Fruit fly (Drosophila melanogaster) Kc167 (cell line): Measurements from ENCODE around the gene bon.

Experiments used
- Sin3A ChIP-seq: fragments of >200 bp; optimal IDR thresholded peaks from 2 replicates; lab custom pipeline; 2018; ENCODE audit warnings: missing external identifiers
- h ChIP-seq: fragments of >200 bp; optimal IDR thresholded peaks from 3 replicates; lab custom pipeline; 2018; ENCODE audit warnings: missing external identifiers
- psq ChIP-seq: fragments of >200 bp; optimal IDR thresholded peaks from 2 replicates; lab custom pipeline; 2017; ENCODE audit warnings: missing external identifiers

- TF ChIP-seq h (lab: Kevin White, UChicago) (no peak), Sin3A (lab: Kevin White, UChicago) (no peak), psq (lab: Kevin White, UChicago) (no peak)
Observed at dm6 chr3R:20659804-20660203, 66.9 kb downstream of the bon start, which contains the start of gene Nep4.
